Fruit fly (Drosophila melanogaster): ENCODE results near the gene CG32148.

dm6 chr3L:14977536-14978495 is 45.5 kb upstream of the CG32148 start:
- no peak for TF ChIP-seq usp (GFP tag; optimal IDR thresholded peaks at IDR 0.05)
- no peak for TF ChIP-seq Abd-B (GFP tag; optimal IDR thresholded peaks at IDR 0.05)
- no peak for TF ChIP-seq lola (GFP tag; optimal IDR thresholded peaks at IDR 0.05)
- TF ChIP-seq Vsx2 (GFP tag; optimal IDR thresholded peaks at IDR 0.05; ENCODE audit: partially characterized antibody): no peak
- no peak for TF ChIP-seq brk (GFP tag; optimal IDR thresholded peaks at IDR 0.05)
- TF ChIP-seq GATAd (GFP tag; optimal IDR thresholded peaks at IDR 0.05): peak; percentile 17
- peak; percentile 17 for TF ChIP-seq h (GFP tag; optimal IDR thresholded peaks at IDR 0.05)
- no peak for TF ChIP-seq Hnf4 (GFP tag; optimal IDR thresholded peaks at IDR 0.05)
- no peak for TF ChIP-seq Dif (GFP tag; optimal IDR thresholded peaks at IDR 0.05; ENCODE audit: partially characterized antibody)
- TF ChIP-seq woc (GFP tag; optimal IDR thresholded peaks at IDR 0.05): peak; percentile 29

Data from whole organism, wandering third instar larva.